Fruit fly (Drosophila melanogaster): Measurements from ENCODE around the gene Abp1.
A peak's percentile ranks its signal among the peaks of the same experiment; 100 is the strongest.

Gene Abp1

dm6 chr3L:13513112-13513538 lies 27.0 kb upstream of the Abp1 start, which contains the start of the genes Vps36 and Liprin-beta (continued):
- TF ChIP-seq CG11294 (GFP tag; IDR thresholded peaks at IDR 0.05) (peak; percentile 78; the same call in 1 of the 2 replicates), CG32006 (GFP tag; optimal IDR thresholded peaks at IDR 0.05) (peak; percentile 86), lz (GFP tag; optimal IDR thresholded peaks at IDR 0.05) (peak; percentile 92), Blimp-1 (GFP tag; optimal IDR thresholded peaks at IDR 0.05) (no peak), OdsH (GFP tag; optimal IDR thresholded peaks at IDR 0.05) (no peak), Lpt (GFP tag; optimal IDR thresholded peaks at IDR 0.05) (no peak), Ets96B (tag; optimal IDR thresholded peaks at IDR 0.05) (peak; percentile 77)

- no peak for TF ChIP-seq CG34406 (GFP tag; optimal IDR thresholded peaks at IDR 0.05)
- TF ChIP-seq CG31627 (GFP tag; optimal IDR thresholded peaks at IDR 0.05): no peak
- TF ChIP-seq topi (GFP tag; optimal IDR thresholded peaks at IDR 0.05): no peak
- no peak for TF ChIP-seq Ets96B (tag; optimal IDR thresholded peaks at IDR 0.05)
- no peak for TF ChIP-seq CG7368 (GFP tag; optimal IDR thresholded peaks at IDR 0.05)
- TF ChIP-seq CG4318 (GFP tag; optimal IDR thresholded peaks at IDR 0.05): no peak
- no peak for TF ChIP-seq Ets21C (GFP tag; optimal IDR thresholded peaks at IDR 0.05)
- no peak for TF ChIP-seq Met (GFP tag; optimal IDR thresholded peaks at IDR 0.05)
- no peak for TF ChIP-seq Sox14 (GFP tag; optimal IDR thresholded peaks at IDR 0.05)
- no peak for TF ChIP-seq ss (GFP tag; optimal IDR thresholded peaks at IDR 0.05)
- TF ChIP-seq CG8632 (GFP tag; optimal IDR thresholded peaks at IDR 0.05): no peak
- no peak for TF ChIP-seq dsx (GFP tag; optimal IDR thresholded peaks at IDR 0.05; ENCODE audit: poor library complexity, severe bottlenecking)
- TF ChIP-seq CG9139 (GFP tag; optimal IDR thresholded peaks at IDR 0.05): no peak
These were observed 17.6 kb upstream of the Abp1 start for dm6 chr3L:13503631-13504030.

- TF ChIP-seq CG3919 (GFP tag; optimal IDR thresholded peaks at IDR 0.05): no peak
- TF ChIP-seq Gug (GFP tag; IDR thresholded peaks at IDR 0.05): 0 out of 2 replicates have a peak, but pooled peaks have one; percentile 18
- no peak for TF ChIP-seq Hr4 (GFP tag; optimal IDR thresholded peaks at IDR 0.05)
- TF ChIP-seq CG15336 (GFP tag; IDR thresholded peaks at IDR 0.05): 0 out of 2 replicates have a peak, but pooled peaks have one; percentile 17
- no peak for TF ChIP-seq pdm3 (GFP tag; optimal IDR thresholded peaks at IDR 0.05)
- peak; percentile 26; the same call in 1 of the 3 replicates for TF ChIP-seq CG6163 (GFP tag; IDR thresholded peaks at IDR 0.05)
- TF ChIP-seq CG8119 (GFP tag; IDR thresholded peaks at IDR 0.05): no peak
- TF ChIP-seq fd85E (GFP tag; optimal IDR thresholded peaks at IDR 0.05): no peak
These were observed 16.5 kb upstream of the Abp1 start, which contains the start of gene Spt20 for dm6 chr3L:13502484-13503109. Gene Spt20 (plus strand): TSS chr3L:13502707.

dm6 chr3L:13499932-13500719 lies 14.0 kb upstream of the Abp1 start:
- peak; percentile 39 for TF ChIP-seq Sox15 (GFP tag; optimal IDR thresholded peaks at IDR 0.05)
- no peak for TF ChIP-seq CG4318 (GFP tag; optimal IDR thresholded peaks at IDR 0.05)
- peak; percentile 46; the same call in 1 of the 2 replicates for TF ChIP-seq Gug (GFP tag; IDR thresholded peaks at IDR 0.05)
- peak; percentile 77 for TF ChIP-seq eg (GFP tag; IDR thresholded peaks at IDR 0.05)
- TF ChIP-seq CG8119 (GFP tag; IDR thresholded peaks at IDR 0.05): peak; percentile 66
- no peak for TF ChIP-seq Hr4 (GFP tag; optimal IDR thresholded peaks at IDR 0.05)
- TF ChIP-seq esn (GFP tag; optimal IDR thresholded peaks at IDR 0.05): peak; percentile 95
- no peak for TF ChIP-seq vri (GFP tag; optimal IDR thresholded peaks at IDR 0.05)
- peak; percentile 49 for TF ChIP-seq CG9139 (GFP tag; optimal IDR thresholded peaks at IDR 0.05)
- peak; percentile 87 for TF ChIP-seq lz (GFP tag; optimal IDR thresholded peaks at IDR 0.05)
- peak; percentile 67 for TF ChIP-seq CG11902 (GFP tag; optimal IDR thresholded peaks at IDR 0.05)
- TF ChIP-seq CG11762 (GFP tag; optimal IDR thresholded peaks at IDR 0.05; ENCODE audit: insufficient read depth): peak; percentile 31
- TF ChIP-seq CG16779 (tag; optimal IDR thresholded peaks at IDR 0.05): peak; percentile 82
- TF ChIP-seq CG3919 (GFP tag; optimal IDR thresholded peaks at IDR 0.05): peak; percentile 87
- TF ChIP-seq CG31627 (GFP tag; optimal IDR thresholded peaks at IDR 0.05): peak; percentile 86
- TF ChIP-seq Eip75B (GFP tag; optimal IDR thresholded peaks at IDR 0.05): peak; percentile 90
- TF ChIP-seq CG6276 (GFP tag; optimal IDR thresholded peaks at IDR 0.05): no peak
- peak; percentile 89 for TF ChIP-seq CG6808 (GFP tag; optimal IDR thresholded peaks at IDR 0.05)
- TF ChIP-seq CG1621 (tag; optimal IDR thresholded peaks at IDR 0.05): peak; percentile 81
- TF ChIP-seq CG10669 (GFP tag; optimal IDR thresholded peaks at IDR 0.05): peak; percentile 80
- no peak for TF ChIP-seq CG10631 (GFP tag; optimal IDR thresholded peaks at IDR 0.05)
- TF ChIP-seq CG6163 (GFP tag; IDR thresholded peaks at IDR 0.05): peak; percentile 87
- no peak for TF ChIP-seq Blimp-1 (GFP tag; optimal IDR thresholded peaks at IDR 0.05)
- peak; percentile 81 for TF ChIP-seq Hr39 (GFP tag; optimal IDR thresholded peaks at IDR 0.05)
- TF ChIP-seq Hr38 (GFP tag; optimal IDR thresholded peaks at IDR 0.05): no peak
